Worm (Caenorhabditis elegans): ENCODE measurements around the gene F21A3.3.

The F21A3.3 gene

ce11 chrV:15511613-15512216, 5.8 kb upstream of the F21A3.3 start, which contains the start of gene rpl-38 (continued):
- peak; percentile 49 for TF ChIP-seq madf-8 (GFP tag; conservative IDR thresholded peaks at IDR 0.05)
- no peak for TF ChIP-seq ceh-79 (tag; optimal IDR thresholded peaks at IDR 0.05)
- no peak for TF ChIP-seq Y67H2A.10 (GFP tag; conservative IDR thresholded peaks at IDR 0.05)
- peak; percentile 62 for TF ChIP-seq ceh-27 (GFP tag; optimal IDR thresholded peaks at IDR 0.05)
- peak; percentile 76 for TF ChIP-seq him-1 (tag; optimal IDR thresholded peaks at IDR 0.05)
- no peak for TF ChIP-seq nhr-120 (GFP tag; IDR thresholded peaks at IDR 0.05)
- no peak for TF ChIP-seq egl-18 (GFP tag; IDR thresholded peaks at IDR 0.05)
- peak in 1 of 3 experiments; percentile 81 for TF ChIP-seq lin-35 (GFP tag; optimal IDR thresholded peaks at IDR 0.05)
- no peak for TF ChIP-seq ztf-25 (GFP tag; IDR thresholded peaks at IDR 0.05)
- no peak for TF ChIP-seq zfh-2 (GFP tag; conservative IDR thresholded peaks at IDR 0.05)
- no peak for TF ChIP-seq nhr-90 (tag; optimal IDR thresholded peaks at IDR 0.05)
- no peak for TF ChIP-seq cebp-2 (GFP tag; IDR thresholded peaks at IDR 0.05)
- TF ChIP-seq sdz-38 (tag; optimal IDR thresholded peaks at IDR 0.05), result no peak
- TF ChIP-seq unc-62 (GFP tag; optimal IDR thresholded peaks at IDR 0.05), result no peak
- TF ChIP-seq F52B5.7 (tag; optimal IDR thresholded peaks at IDR 0.05), result no peak
- no peak for TF ChIP-seq F10E7.11 (tag; optimal IDR thresholded peaks at IDR 0.05)
- TF ChIP-seq K12H6.12 (tag; optimal IDR thresholded peaks at IDR 0.05), result peak; percentile 30
- TF ChIP-seq ztf-26 (tag; optimal IDR thresholded peaks at IDR 0.05), result no peak
- TF ChIP-seq dox-1 (GFP tag; IDR thresholded peaks at IDR 0.05), result peak; percentile 66
- peak; percentile 84 for TF ChIP-seq D2030.7 (GFP tag; IDR thresholded peaks at IDR 0.05)
- no peak for TF ChIP-seq zim-3 (tag; optimal IDR thresholded peaks at IDR 0.05)
- TF ChIP-seq gei-17 (GFP tag; optimal IDR thresholded peaks at IDR 0.05), result no peak
- peak; percentile 60; the same call in 1 of the 2 replicates for TF ChIP-seq hsf-1 (GFP tag; IDR thresholded peaks at IDR 0.05)
- TF ChIP-seq let-607 (tag; optimal IDR thresholded peaks at IDR 0.05), result no peak
- no peak for TF ChIP-seq ceh-40 (GFP tag; IDR thresholded peaks at IDR 0.05)
- TF ChIP-seq rec-8 (tag; optimal IDR thresholded peaks at IDR 0.05), result no peak
- no peak for TF ChIP-seq aptf-3 (GFP tag; IDR thresholded peaks at IDR 0.05)
- no peak for TF ChIP-seq cebp-1 (GFP tag; IDR thresholded peaks at IDR 0.05)
- peak; percentile 64 for TF ChIP-seq cebp-1 (tag; optimal IDR thresholded peaks at IDR 0.05)
- peak; percentile 75 for TF ChIP-seq F49E8.2 (tag; optimal IDR thresholded peaks at IDR 0.05; ENCODE audit: insufficient read depth)
- TF ChIP-seq lag-1 (GFP tag; IDR thresholded peaks at IDR 0.05), result no peak

DNA sequence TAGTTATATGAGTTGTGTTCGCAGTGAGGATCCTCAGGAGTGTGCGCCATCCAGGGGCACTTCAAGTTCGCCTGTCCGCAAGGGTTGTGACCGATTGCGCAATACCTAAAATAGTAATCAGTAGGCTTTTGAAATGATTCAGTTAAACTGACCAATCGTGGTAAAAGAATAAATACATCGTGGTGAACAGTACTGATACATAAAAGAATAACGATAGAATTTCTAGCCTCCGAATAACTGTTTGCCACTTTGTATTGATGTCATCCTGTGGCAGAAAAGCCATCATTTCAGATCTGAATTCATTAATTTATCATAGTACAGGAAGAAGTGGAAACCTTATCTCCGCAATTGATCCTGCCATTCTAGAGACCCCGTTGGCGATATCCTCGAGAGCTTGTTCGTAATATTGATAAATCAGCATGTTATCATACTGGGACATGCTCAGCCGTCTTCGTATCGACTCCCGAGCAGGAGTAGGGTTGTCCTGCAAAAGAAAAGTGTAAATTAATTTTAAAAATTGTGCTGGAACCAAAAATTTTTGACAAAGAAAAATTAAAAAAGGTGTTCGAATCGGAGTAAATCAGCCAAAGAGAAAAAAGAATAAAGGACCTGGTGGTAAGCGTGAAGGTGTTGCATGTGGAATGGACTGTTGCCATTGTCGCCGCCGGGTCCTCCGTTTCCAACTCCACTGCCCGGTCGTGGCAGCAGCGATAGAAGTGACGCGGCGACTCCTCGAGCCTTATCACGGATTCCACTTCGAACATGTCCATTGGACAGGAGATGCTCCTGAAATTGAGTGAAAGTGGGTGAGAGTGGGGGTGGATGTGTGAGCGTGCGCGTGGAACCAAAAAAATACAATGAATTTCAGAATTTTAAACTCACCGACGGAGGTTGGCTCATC, 4.4 kb upstream of the F21A3.3 start:
- no peak for TF ChIP-seq nhr-179 (tag; optimal IDR thresholded peaks at IDR 0.05)
- peak; percentile 44 for TF ChIP-seq repo-1 (tag; optimal IDR thresholded peaks at IDR 0.05)
- no peak for TF ChIP-seq pha-4 (tag; optimal IDR thresholded peaks at IDR 0.05)
- no peak for TF ChIP-seq ceh-91 (GFP tag; IDR thresholded peaks at IDR 0.05)
- no peak for TF ChIP-seq K12H6.12 (tag; optimal IDR thresholded peaks at IDR 0.05)
- TF ChIP-seq ets-4 (GFP tag; optimal IDR thresholded peaks at IDR 0.05), result no peak
- TF ChIP-seq lir-1 (GFP tag; conservative IDR thresholded peaks at IDR 0.05), result no peak
- peak; percentile 8 for TF ChIP-seq F10E7.11 (tag; optimal IDR thresholded peaks at IDR 0.05)
- TF ChIP-seq egrh-3 (GFP tag; IDR thresholded peaks at IDR 0.05), result no peak
- TF ChIP-seq snpc-3.4 (tag; optimal IDR thresholded peaks at IDR 0.05), result no peak
- TF ChIP-seq xnd-1 (tag; optimal IDR thresholded peaks at IDR 0.05), result peak; percentile 46
- no peak for TF ChIP-seq F39B2.1 (GFP tag; IDR thresholded peaks at IDR 0.05)
- peak; percentile 18 for TF ChIP-seq B0261.1 (tag; optimal IDR thresholded peaks at IDR 0.05)
- TF ChIP-seq F33H1.4 (GFP tag; IDR thresholded peaks at IDR 0.05), result 0 out of 2 replicates have a peak, but pooled peaks have one; percentile 41
- TF ChIP-seq Y56A3A.18 (GFP tag; IDR thresholded peaks at IDR 0.05), result peak; percentile 42; the same call in 1 of the 2 replicates
- TF ChIP-seq B0019.2 (GFP tag; conservative IDR thresholded peaks at IDR 0.05), result no peak
- no peak for TF ChIP-seq F55B11.4 (tag; optimal IDR thresholded peaks at IDR 0.05; ENCODE audit: borderline replicate concordance, insufficient read depth)
- no peak for TF ChIP-seq hmg-1.2 (GFP tag; IDR thresholded peaks at IDR 0.05)

Measured in whole organism, young adult.